Worm (Caenorhabditis elegans) whole organism, midembryonic: ENCODE measurements around the gene K12H6.2.

Experiments used
- T22C8.4 ChIP-seq: fragments of 200-800 bp; sonication (Bioruptor generic); IDR thresholded peaks from 2 replicates; pipeline ENCODE4 v1.3.6; 2022; ENCODE audit warnings: missing genetic modification characterization, missing compliant biosample characterization
- cog-1 ChIP-seq: sonication (generic microtip); optimal IDR thresholded peaks from 2 replicates; lab custom pipeline; 2016; ENCODE audit warnings: missing genetic modification characterization, missing compliant biosample characterization
- flt-1 ChIP-seq: fragments of 200-800 bp; sonication (Bioruptor generic); IDR thresholded peaks from 2 replicates; pipeline ENCODE4 v1.3.6; 2022; ENCODE audit warnings: missing genetic modification characterization, missing compliant biosample characterization
- klf-2 ChIP-seq: fragments of 200-800 bp; sonication (Bioruptor generic); conservative IDR thresholded peaks from 2 replicates; pipeline ENCODE4 v1.3.6; 2022; ENCODE audit warnings: missing genetic modification reagents, missing genetic modification characterization, missing compliant biosample characterization
- med-1 ChIP-seq: sonication (generic microtip); optimal IDR thresholded peaks from 2 replicates; lab custom pipeline; 2017; ENCODE audit warnings: missing genetic modification characterization, mild to moderate bottlenecking, missing compliant biosample characterization, antibody characterized with exemption, missing genetic modification reagents; ENCODE audit not compliant: insufficient read depth
- ref-1 ChIP-seq: fragments of 200-800 bp; sonication (Bioruptor generic); conservative IDR thresholded peaks from 2 replicates; pipeline ENCODE4 v1.3.6; 2022; ENCODE audit warnings: missing genetic modification reagents, missing genetic modification characterization, missing compliant biosample characterization
- tab-1 ChIP-seq: fragments of 200-800 bp; sonication (Bioruptor generic); IDR thresholded peaks from 2 replicates; pipeline ENCODE4 v1.3.6; 2022; ENCODE audit warnings: missing genetic modification characterization, missing compliant biosample characterization
- ztf-23 ChIP-seq: fragments of 200-800 bp; sonication (Bioruptor generic); IDR thresholded peaks from 2 replicates; pipeline ENCODE4 v1.3.6; 2022; ENCODE audit warnings: missing genetic modification reagents, missing genetic modification characterization, missing compliant biosample characterization
- ztf-29 ChIP-seq: fragments of 200-800 bp; sonication (Bioruptor generic); IDR thresholded peaks from 2 replicates; pipeline ENCODE4 v1.3.6; 2022; ENCODE audit warnings: missing genetic modification reagents, missing genetic modification characterization, missing compliant biosample characterization

K12H6.2 gene

ce11 chrII:2796431-2796830 lies 18.9 kb downstream of the K12H6.2 start:
- TF ChIP-seq klf-2 (GFP tag; lab: Robert Waterston, UW) (no peak), T22C8.4 (GFP tag; lab: Robert Waterston, UW) (no peak), med-1 (GFP tag; lab: Kevin White, UChicago) (no peak), ztf-29 (GFP tag; lab: Robert Waterston, UW) (no peak), flt-1 (GFP tag; lab: Robert Waterston, UW) (no peak), cog-1 (tag; lab: Kevin White, UChicago) (no peak)

ce11 chrII:2795413-2795812 lies 19.9 kb downstream of the K12H6.2 start:
- TF ChIP-seq klf-2 (GFP tag; lab: Robert Waterston, UW), result no peak
- TF ChIP-seq ztf-29 (GFP tag; lab: Robert Waterston, UW), result no peak
- no peak for TF ChIP-seq ref-1 (GFP tag; lab: Robert Waterston, UW)
- TF ChIP-seq cog-1 (tag; lab: Kevin White, UChicago), result no peak
- TF ChIP-seq med-1 (GFP tag; lab: Kevin White, UChicago), result no peak
- no peak for TF ChIP-seq tab-1 (GFP tag; lab: Robert Waterston, UW)
- TF ChIP-seq ztf-23 (GFP tag; lab: Robert Waterston, UW), result no peak
- TF ChIP-seq T22C8.4 (GFP tag; lab: Robert Waterston, UW), result no peak
- no peak for TF ChIP-seq flt-1 (GFP tag; lab: Robert Waterston, UW)

- TF ChIP-seq T22C8.4 (GFP tag; lab: Robert Waterston, UW) (no peak), med-1 (GFP tag; lab: Kevin White, UChicago) (no peak), ztf-23 (GFP tag; lab: Robert Waterston, UW) (no peak), klf-2 (GFP tag; lab: Robert Waterston, UW) (no peak), flt-1 (GFP tag; lab: Robert Waterston, UW) (no peak), tab-1 (GFP tag; lab: Robert Waterston, UW) (no peak), cog-1 (tag; lab: Kevin White, UChicago) (no peak), ref-1 (GFP tag; lab: Robert Waterston, UW) (no peak), ztf-29 (GFP tag; lab: Robert Waterston, UW) (no peak)
These were observed 23.7 kb downstream of the K12H6.2 start for ce11 chrII:2791693-2792092.

- TF ChIP-seq klf-2 (GFP tag; lab: Robert Waterston, UW) (no peak), T22C8.4 (GFP tag; lab: Robert Waterston, UW) (no peak), ztf-23 (GFP tag; lab: Robert Waterston, UW) (no peak), ztf-29 (GFP tag; lab: Robert Waterston, UW) (no peak), med-1 (GFP tag; lab: Kevin White, UChicago) (no peak), ref-1 (GFP tag; lab: Robert Waterston, UW) (no peak), tab-1 (GFP tag; lab: Robert Waterston, UW) (no peak), cog-1 (tag; lab: Kevin White, UChicago) (no peak), flt-1 (GFP tag; lab: Robert Waterston, UW) (no peak)
These were observed 27.5 kb downstream of the K12H6.2 start for ce11 chrII:2787849-2788248.

ce11 chrII:2787031-2787512 lies 28.3 kb downstream of the K12H6.2 start, which contains the start of the genes F08D12.12 and srpa-72:
F08D12.12 (minus strand) TSS chrII:2787081.
srpa-72 (plus strand) TSS chrII:2787481.
- TF ChIP-seq tab-1 (GFP tag; lab: Robert Waterston, UW), result no peak
- no peak for TF ChIP-seq med-1 (GFP tag; lab: Kevin White, UChicago)
- no peak; the same call in 1 of the 2 replicates for TF ChIP-seq ztf-29 (GFP tag; lab: Robert Waterston, UW)
- no peak for TF ChIP-seq ref-1 (GFP tag; lab: Robert Waterston, UW)
- no peak for TF ChIP-seq T22C8.4 (GFP tag; lab: Robert Waterston, UW)
- TF ChIP-seq cog-1 (tag; lab: Kevin White, UChicago), result no peak
- TF ChIP-seq ztf-23 (GFP tag; lab: Robert Waterston, UW), result no peak
- no peak for TF ChIP-seq klf-2 (GFP tag; lab: Robert Waterston, UW)
- no peak for TF ChIP-seq flt-1 (GFP tag; lab: Robert Waterston, UW)

ce11 chrII:2785787-2786186 lies 29.6 kb downstream of the K12H6.2 start:
- no peak for TF ChIP-seq flt-1 (GFP tag; lab: Robert Waterston, UW)
- no peak for TF ChIP-seq ztf-23 (GFP tag; lab: Robert Waterston, UW)
- no peak for TF ChIP-seq T22C8.4 (GFP tag; lab: Robert Waterston, UW)
- TF ChIP-seq klf-2 (GFP tag; lab: Robert Waterston, UW), result no peak

ce11 chrII:2783380-2783779 lies 32.0 kb downstream of the K12H6.2 start:
- TF ChIP-seq flt-1 (GFP tag; lab: Robert Waterston, UW) (no peak), ztf-29 (GFP tag; lab: Robert Waterston, UW) (no peak), med-1 (GFP tag; lab: Kevin White, UChicago) (no peak), ztf-23 (GFP tag; lab: Robert Waterston, UW) (no peak), T22C8.4 (GFP tag; lab: Robert Waterston, UW) (no peak), tab-1 (GFP tag; lab: Robert Waterston, UW) (no peak), cog-1 (tag; lab: Kevin White, UChicago) (no peak), ref-1 (GFP tag; lab: Robert Waterston, UW) (no peak), klf-2 (GFP tag; lab: Robert Waterston, UW) (no peak)

ce11 chrII:2781355-2781754 lies 34.0 kb downstream of the K12H6.2 start, which contains the start of gene F08D12.2:
F08D12.2 (plus strand) TSS chrII:2781655.
- TF ChIP-seq T22C8.4 (GFP tag; lab: Robert Waterston, UW) (no peak), ztf-29 (GFP tag; lab: Robert Waterston, UW) (no peak), med-1 (GFP tag; lab: Kevin White, UChicago) (no peak), tab-1 (GFP tag; lab: Robert Waterston, UW) (no peak), cog-1 (tag; lab: Kevin White, UChicago) (no peak), flt-1 (GFP tag; lab: Robert Waterston, UW) (no peak), ref-1 (GFP tag; lab: Robert Waterston, UW) (no peak), klf-2 (GFP tag; lab: Robert Waterston, UW) (no peak), ztf-23 (GFP tag; lab: Robert Waterston, UW) (no peak)

- TF ChIP-seq flt-1 (GFP tag; lab: Robert Waterston, UW) (no peak), klf-2 (GFP tag; lab: Robert Waterston, UW) (no peak), ztf-23 (GFP tag; lab: Robert Waterston, UW) (no peak), ztf-29 (GFP tag; lab: Robert Waterston, UW) (no peak), ref-1 (GFP tag; lab: Robert Waterston, UW) (no peak), T22C8.4 (GFP tag; lab: Robert Waterston, UW) (no peak), tab-1 (GFP tag; lab: Robert Waterston, UW) (no peak), cog-1 (tag; lab: Kevin White, UChicago) (no peak), med-1 (GFP tag; lab: Kevin White, UChicago) (no peak)
These were observed 34.5 kb downstream of the K12H6.2 start for ce11 chrII:2780804-2781203.
